Fruit fly (Drosophila melanogaster) whole organism, pupa: ENCODE results near the gene simj.

Source experiments
- CG17806 ChIP-seq: fragments of 200-800 bp; sonication (Bioruptor generic); optimal IDR thresholded peaks from 2 replicates; lab custom pipeline; 2018; ENCODE audit warnings: missing biosample characterization, mild to moderate bottlenecking, missing genetic modification characterization, moderate library complexity
- CG34367 ChIP-seq: fragments of 200-800 bp; sonication (Bioruptor generic); optimal IDR thresholded peaks from 2 replicates; lab custom pipeline; 2018; ENCODE audit warnings: missing biosample characterization, mild to moderate bottlenecking, missing genetic modification characterization

DNA sequence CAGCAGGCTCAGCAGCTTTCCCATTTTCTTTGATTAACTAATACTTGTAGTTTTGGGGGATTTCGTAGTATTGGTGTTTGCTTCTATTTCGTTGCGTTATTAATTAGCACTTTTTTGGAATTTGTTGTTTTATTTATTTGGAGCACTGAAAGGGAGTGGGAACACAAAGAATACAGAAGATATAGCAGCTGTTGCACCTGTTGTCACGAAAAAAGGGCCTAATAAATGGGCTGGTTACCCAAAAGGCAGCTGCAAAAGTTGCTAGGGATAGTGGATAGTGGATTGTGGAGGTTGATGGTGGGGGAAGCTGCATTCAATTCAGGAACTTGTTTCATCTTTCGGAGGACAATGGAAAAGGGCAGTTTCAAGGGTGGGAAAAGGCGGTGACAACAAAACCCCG lies 5.0 kb upstream of the simj start:
- TF ChIP-seq CG17806 (tag; lab: Kevin White, UChicago) (no peak), CG34367 (tag; lab: Kevin White, UChicago) (no peak)
